Worm (Caenorhabditis elegans) whole organism, late embryonic: Measurements from ENCODE around the gene C42D4.19.

Experiments
- T23F11.4 ChIP-seq: fragments of 200-800 bp; sonication (Bioruptor generic); optimal IDR thresholded peaks from 2 replicates; lab custom pipeline; 2018; ENCODE audit warnings: mild to moderate bottlenecking, missing genetic modification characterization, missing compliant biosample characterization
- ama-1 ChIP-seq: fragments of 150-350 bp; optimal IDR thresholded peaks from 2 replicates; lab custom pipeline; 2014
- ceh-14 ChIP-seq: sonication (generic microtip); optimal IDR thresholded peaks from 2 replicates; lab custom pipeline; 2016; ENCODE audit warnings: missing genotype, missing genetic modification characterization, missing compliant biosample characterization
- ceh-18 ChIP-seq: sonication (generic microtip); optimal IDR thresholded peaks from 2 replicates; lab custom pipeline; 2016; ENCODE audit warnings: missing genetic modification characterization, missing compliant biosample characterization
- ceh-19 ChIP-seq: fragments of 200-800 bp; sonication (Bioruptor generic); optimal IDR thresholded peaks from 2 replicates; lab custom pipeline; 2018; ENCODE audit warnings: mild to moderate bottlenecking, missing genetic modification characterization, missing compliant biosample characterization
- ceh-2 ChIP-seq: sonication (generic microtip); optimal IDR thresholded peaks from 2 replicates; lab custom pipeline; 2016; ENCODE audit warnings: missing genotype, missing genetic modification characterization, missing compliant biosample characterization
- ceh-24 ChIP-seq: sonication (generic microtip); optimal IDR thresholded peaks from 2 replicates; lab custom pipeline; 2016; ENCODE audit warnings: mild to moderate bottlenecking, missing genetic modification characterization, missing compliant biosample characterization
- ceh-31 ChIP-seq: sonication (generic microtip); optimal IDR thresholded peaks from 2 replicates; lab custom pipeline; 2016; ENCODE audit warnings: missing genetic modification characterization, missing compliant biosample characterization
- ceh-34 ChIP-seq: sonication (generic microtip); optimal IDR thresholded peaks from 2 replicates; lab custom pipeline; 2016; ENCODE audit warnings: mild to moderate bottlenecking, missing genetic modification characterization, missing compliant biosample characterization
- ceh-48 ChIP-seq: sonication (generic microtip); optimal IDR thresholded peaks from 2 replicates; lab custom pipeline; 2016; ENCODE audit warnings: missing genetic modification characterization, inconsistent platforms, missing compliant biosample characterization
- ceh-6 ChIP-seq: fragments of 200-800 bp; sonication (Bioruptor generic); optimal IDR thresholded peaks from 2 replicates; lab custom pipeline; 2018; ENCODE audit warnings: mild to moderate bottlenecking, missing genetic modification characterization, missing compliant biosample characterization
- ceh-9 ChIP-seq: sonication (generic microtip); optimal IDR thresholded peaks from 2 replicates; lab custom pipeline; 2016; ENCODE audit warnings: mild to moderate bottlenecking, missing genetic modification characterization, inconsistent platforms, missing compliant biosample characterization
- dmd-4 ChIP-seq: sonication (generic microtip); optimal IDR thresholded peaks from 2 replicates; lab custom pipeline; 2016; ENCODE audit warnings: borderline replicate concordance, missing genetic modification characterization, missing compliant biosample characterization
- elt-2 ChIP-seq: sonication (generic microtip); optimal IDR thresholded peaks from 2 replicates; lab custom pipeline; 2016; ENCODE audit warnings: missing genetic modification reagents, missing genetic modification characterization, missing compliant biosample characterization
- eyg-1 ChIP-seq: sonication (generic microtip); optimal IDR thresholded peaks from 2 replicates; lab custom pipeline; 2016; ENCODE audit warnings: missing genotype, missing genetic modification characterization, missing compliant biosample characterization
- fkh-6 ChIP-seq: sonication (generic microtip); optimal IDR thresholded peaks from 2 replicates; lab custom pipeline; 2016; ENCODE audit warnings: missing genetic modification characterization, missing compliant biosample characterization
- gmeb-2 ChIP-seq: sonication (generic microtip); optimal IDR thresholded peaks from 2 replicates; lab custom pipeline; 2016; ENCODE audit warnings: missing genetic modification characterization, inconsistent platforms, missing compliant biosample characterization
- hlh-13 ChIP-seq: fragments of 200-800 bp; sonication (Bioruptor generic); optimal IDR thresholded peaks from 2 replicates; lab custom pipeline; 2018; ENCODE audit warnings: mild to moderate bottlenecking, missing genetic modification characterization, missing compliant biosample characterization
- hlh-15 ChIP-seq: sonication (generic microtip); optimal IDR thresholded peaks from 2 replicates; lab custom pipeline; 2016; ENCODE audit warnings: missing genetic modification characterization, missing compliant biosample characterization
- hlh-8 ChIP-seq: sonication (generic microtip); optimal IDR thresholded peaks from 2 replicates; lab custom pipeline; 2016; ENCODE audit warnings: missing genotype, missing genetic modification characterization, missing compliant biosample characterization
- lim-6 ChIP-seq: sonication (generic microtip); optimal IDR thresholded peaks from 2 replicates; lab custom pipeline; 2016; ENCODE audit warnings: missing genetic modification characterization, missing compliant biosample characterization
- madf-2 ChIP-seq: sonication (generic microtip); optimal IDR thresholded peaks from 2 replicates; lab custom pipeline; 2017; ENCODE audit warnings: missing genetic modification characterization, missing compliant biosample characterization
- nfya-1 ChIP-seq: sonication (generic microtip); optimal IDR thresholded peaks from 2 replicates; lab custom pipeline; 2017; ENCODE audit warnings: missing genetic modification characterization, mild to moderate bottlenecking, missing compliant biosample characterization, antibody characterized with exemption, moderate library complexity
- npax-4 ChIP-seq: sonication (generic microtip); optimal IDR thresholded peaks from 2 replicates; lab custom pipeline; 2016; ENCODE audit warnings: missing genetic modification characterization, missing compliant biosample characterization
- pax-1 ChIP-seq: fragments of 150-350 bp; optimal IDR thresholded peaks from 2 replicates; lab custom pipeline; 2014; ENCODE audit warnings: missing biosample characterization, missing genetic modification characterization
- pha-2 ChIP-seq: sonication (generic microtip); optimal IDR thresholded peaks from 2 replicates; lab custom pipeline; 2017; ENCODE audit warnings: mild to moderate bottlenecking, missing genetic modification characterization, missing compliant biosample characterization
- sdc-2 ChIP-seq: sonication (generic microtip); optimal IDR thresholded peaks from 2 replicates; lab custom pipeline; 2016; ENCODE audit warnings: missing genotype, missing genetic modification characterization, missing compliant biosample characterization
- sox-2 ChIP-seq: fragments of 200-800 bp; sonication (Bioruptor generic); IDR thresholded peaks from 2 replicates; pipeline ENCODE4 v1.3.6; 2022; ENCODE audit warnings: missing genetic modification reagents, missing genetic modification characterization, missing compliant biosample characterization
- syd-9 ChIP-seq: sonication (generic microtip); optimal IDR thresholded peaks from 2 replicates; lab custom pipeline; 2016; ENCODE audit warnings: mild to moderate bottlenecking, missing genetic modification characterization, moderate library complexity, missing compliant biosample characterization
- unc-3 ChIP-seq, 2 experiments: fragments of 200-800 bp in 1 of 2; sonication (Bioruptor generic) in 1 of 2; sonication (generic microtip) in 1 of 2; conservative IDR thresholded peaks in 1 of 2; optimal IDR thresholded peaks in 1 of 2; 2 replicates each; pipeline versions ENCODE4 v1.3.6 to Lab custom; 2016 to 2022; ENCODE audit warnings: missing compliant biosample characterization in 2 of 2, missing genetic modification characterization in 2 of 2, missing genetic modification reagents in 1 of 2
- unc-86 ChIP-seq: sonication (generic microtip); optimal IDR thresholded peaks from 2 replicates; lab custom pipeline; 2016; ENCODE audit warnings: missing genetic modification characterization, missing compliant biosample characterization
- zip-5 ChIP-seq: sonication (generic microtip); optimal IDR thresholded peaks from 2 replicates; lab custom pipeline; 2016; ENCODE audit warnings: missing genetic modification characterization, missing compliant biosample characterization

C42D4.19 gene

ce11 chrIV:7173489-7173888 is 2.0 kb upstream of the C42D4.19 start, which contains the start of gene str-1:
TSS of gene str-1 (plus strand) at chrIV:7173789.
- TF ChIP-seq ceh-2 (tag; lab: Kevin White, UChicago) (no peak), syd-9 (tag; lab: Kevin White, UChicago) (no peak), ceh-14 (tag; lab: Kevin White, UChicago) (no peak), gmeb-2 (tag; lab: Kevin White, UChicago) (no peak), unc-86 (tag; lab: Kevin White, UChicago) (no peak), ceh-24 (no peak), npax-4 (tag; lab: Kevin White, UChicago) (no peak), T23F11.4 (GFP tag; lab: Kevin White, UChicago) (no peak), ceh-6 (GFP tag; lab: Kevin White, UChicago) (no peak), lim-6 (no peak), ceh-19 (GFP tag; lab: Kevin White, UChicago) (no peak), pha-2 (tag; lab: Kevin White, UChicago) (no peak), unc-3 (GFP tag; conservative IDR thresholded peaks at IDR 0.05; lab: Robert Waterston, UW) (no peak), unc-3 (tag; optimal IDR thresholded peaks at IDR 0.05; lab: Kevin White, UChicago) (no peak), hlh-13 (GFP tag; lab: Kevin White, UChicago) (no peak), dmd-4 (tag; lab: Kevin White, UChicago) (no peak), eyg-1 (tag; lab: Kevin White, UChicago) (no peak)

ce11 chrIV:7176887-7177286 is 1.4 kb downstream of the C42D4.19 start, which contains the start of gene str-44:
TSS of gene str-44 (plus strand) at chrIV:7177187.
- no peak for TF ChIP-seq sox-2 (GFP tag; lab: Robert Waterston, UW)
- TF ChIP-seq sdc-2 (tag; lab: Kevin White, UChicago): no peak
- no peak for TF ChIP-seq syd-9 (tag; lab: Kevin White, UChicago)
- no peak for TF ChIP-seq ceh-14 (tag; lab: Kevin White, UChicago)
- TF ChIP-seq hlh-15 (tag; lab: Kevin White, UChicago): no peak
- no peak for TF ChIP-seq ceh-18 (tag; lab: Kevin White, UChicago)
- no peak for TF ChIP-seq ceh-31
- TF ChIP-seq, all 69 proteins: peak for 0

ce11 chrIV:7178942-7179341 is 3.5 kb downstream of the C42D4.19 start, which contains the start of gene C42D4.3:
TSS of gene C42D4.3 (plus strand) at chrIV:7179239.
- no peak for TF ChIP-seq ama-1 (lab: Kevin White, UChicago)
- no peak for TF ChIP-seq pax-1 (tag; lab: Kevin White, UChicago)
- no peak for TF ChIP-seq ceh-34
- TF ChIP-seq eyg-1 (tag; lab: Kevin White, UChicago): no peak
- TF ChIP-seq hlh-8 (tag; lab: Kevin White, UChicago): no peak

- TF ChIP-seq elt-2 (tag; lab: Kevin White, UChicago) (peak; percentile 71), unc-3 (GFP tag; conservative IDR thresholded peaks at IDR 0.05; lab: Robert Waterston, UW) (no peak), unc-3 (tag; optimal IDR thresholded peaks at IDR 0.05; lab: Kevin White, UChicago) (no peak)
Observed at ce11 chrIV:7180304-7180703, 4.9 kb downstream of the C42D4.19 start, which contains the start of gene cest-10. TSS of gene cest-10 (plus strand) at chrIV:7180557.

ce11 chrIV:7182818-7183217 is 7.4 kb downstream of the C42D4.19 start:
- no peak for TF ChIP-seq madf-2
- TF ChIP-seq ceh-24: no peak
- no peak for TF ChIP-seq elt-2 (tag; lab: Kevin White, UChicago)
- TF ChIP-seq ceh-48 (tag; lab: Kevin White, UChicago): no peak
- no peak for TF ChIP-seq pha-2 (tag; lab: Kevin White, UChicago)
- no peak for TF ChIP-seq zip-5 (tag; lab: Kevin White, UChicago)
- TF ChIP-seq ceh-9 (tag; lab: Kevin White, UChicago): no peak
- no peak for TF ChIP-seq ceh-19 (GFP tag; lab: Kevin White, UChicago)
- TF ChIP-seq hlh-15 (tag; lab: Kevin White, UChicago): no peak
- no peak for TF ChIP-seq fkh-6
- TF ChIP-seq nfya-1 (tag; lab: Kevin White, UChicago): no peak
